Fruit fly (Drosophila melanogaster) S2 (cell line): Measurements from ENCODE around the gene Z600.

Experiments
- CG8478 ChIP-seq: fragments of >200 bp; optimal IDR thresholded peaks from 2 replicates; lab custom pipeline; 2018
- CTCF ChIP-seq, 2 experiments: fragments of >200 bp; optimal IDR thresholded peaks; 2 replicates each; lab custom pipeline; 2018

Gene Z600

dm6 chr3L:15544455-15545415 lies 35.9 kb downstream of the Z600 start:
- TF ChIP-seq CG8478 (lab: Kevin White, UChicago) (no peak), CTCF (optimal IDR thresholded peaks at IDR 0.05; lab: Kevin White, UChicago) (no peak)

dm6 chr3L:15547187-15547790 lies 38.4 kb downstream of the Z600 start:
- TF ChIP-seq CTCF (optimal IDR thresholded peaks at IDR 0.05; lab: Kevin White, UChicago) = no peak
- no peak for TF ChIP-seq CG8478 (lab: Kevin White, UChicago)

- TF ChIP-seq CG8478 (lab: Kevin White, UChicago) = no peak
- no peak for TF ChIP-seq CTCF (optimal IDR thresholded peaks at IDR 0.05; lab: Kevin White, UChicago)
These were observed 40.0 kb downstream of the Z600 start for dm6 chr3L:15548843-15549242.

dm6 chr3L:15553993-15554644 lies 45.3 kb downstream of the Z600 start, which contains the start of gene AGO2:
TSS of gene AGO2 (plus strand) at chr3L:15554113.
- no peak for TF ChIP-seq CG8478 (lab: Kevin White, UChicago)
- TF ChIP-seq CTCF (optimal IDR thresholded peaks at IDR 0.05; lab: Kevin White, UChicago) = peak; percentile 54 to 67
